Fruit fly (Drosophila melanogaster) S2 (cell line): ENCODE data around the gene CG10752.

Experiments
- CG8478 ChIP-seq: fragments of >200 bp; optimal IDR thresholded peaks from 2 replicates; lab custom pipeline; 2018
- CTCF ChIP-seq, 2 experiments: fragments of >200 bp; optimal IDR thresholded peaks; 2 replicates each; lab custom pipeline; 2018

dm6 chr3L:12972259-12972658 lies 17.8 kb upstream of the CG10752 start, which contains the start of the genes CG10748 and CG10749:
- TF ChIP-seq CG8478 (lab: Kevin White, UChicago) (no peak), CTCF (optimal IDR thresholded peaks at IDR 0.05; lab: Kevin White, UChicago) (no peak)
